In the genomic region with DNA sequence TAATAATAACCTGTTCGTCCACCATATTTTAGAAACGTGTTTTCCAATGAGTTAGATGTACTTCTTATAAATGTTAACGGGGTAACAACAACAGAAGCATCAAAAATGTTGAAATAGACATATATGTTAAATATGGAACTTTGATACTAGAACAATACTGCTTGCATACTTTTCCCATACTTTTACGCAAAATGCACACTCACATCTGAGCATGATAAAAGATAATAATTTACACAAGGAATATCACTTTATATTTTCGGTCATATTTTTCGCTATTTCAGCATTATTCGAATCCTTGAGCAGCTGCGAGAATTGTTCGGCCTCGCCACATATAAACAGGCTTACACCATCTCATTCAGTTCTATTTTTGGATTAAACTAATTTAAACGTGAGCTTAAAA, we compare ENCODE assay signal across 1 fruit fly cellular context.
TF ChIP-seq lines count a peak whose summit lies in the region.

No protein-coding gene starts in this region.

TF ChIP-seq in whole organism, embryonic, 481 proteins besides CTCF, POLR2A, EP300 and RAD21 (continued from another document):
- TF ChIP-seq CG11723 (GFP tag; optimal IDR thresholded peaks at IDR 0.05; lab: Kevin White, UChicago) (peak; percentile 93), HLHmδ (GFP tag; optimal IDR thresholded peaks at IDR 0.05; lab: Kevin White, UChicago) (no peak), tll (GFP tag; optimal IDR thresholded peaks at IDR 0.05; lab: Kevin White, UChicago) (no peak), CG7786 (GFP tag; optimal IDR thresholded peaks at IDR 0.05; lab: Kevin White, UChicago) (no peak), CG42726 (GFP tag; IDR thresholded peaks at IDR 0.05; lab: Robert Waterston, UW; ENCODE audit: partially characterized antibody) (peak; percentile 39; the same call in 1 of the 2 replicates), bigmax (GFP tag; optimal IDR thresholded peaks at IDR 0.05; lab: Kevin White, UChicago) (no peak), CG32767 (GFP tag; IDR thresholded peaks at IDR 0.05; lab: Robert Waterston, UW) (no peak), CG4617 (GFP tag; optimal IDR thresholded peaks at IDR 0.05; lab: Kevin White, UChicago; ENCODE audit: borderline replicate concordance) (peak; percentile 48), CG17802 (tag; optimal IDR thresholded peaks at IDR 0.05; lab: Kevin White, UChicago) (peak; percentile 97), CG33213 (GFP tag; optimal IDR thresholded peaks at IDR 0.05; lab: Kevin White, UChicago) (peak; percentile 38), Hmr (GFP tag; optimal IDR thresholded peaks at IDR 0.05; lab: Kevin White, UChicago) (no peak), CG8944 (GFP tag; optimal IDR thresholded peaks at IDR 0.05; lab: Kevin White, UChicago) (no peak), CG12659 (GFP tag; optimal IDR thresholded peaks at IDR 0.05; lab: Kevin White, UChicago) (peak; percentile 39)
TF ChIP-seq in whole organism, embryonic: peak in this region for 23.
